Worm (Caenorhabditis elegans): ENCODE results near the gene spe-36.

Gene spe-36

DNA sequence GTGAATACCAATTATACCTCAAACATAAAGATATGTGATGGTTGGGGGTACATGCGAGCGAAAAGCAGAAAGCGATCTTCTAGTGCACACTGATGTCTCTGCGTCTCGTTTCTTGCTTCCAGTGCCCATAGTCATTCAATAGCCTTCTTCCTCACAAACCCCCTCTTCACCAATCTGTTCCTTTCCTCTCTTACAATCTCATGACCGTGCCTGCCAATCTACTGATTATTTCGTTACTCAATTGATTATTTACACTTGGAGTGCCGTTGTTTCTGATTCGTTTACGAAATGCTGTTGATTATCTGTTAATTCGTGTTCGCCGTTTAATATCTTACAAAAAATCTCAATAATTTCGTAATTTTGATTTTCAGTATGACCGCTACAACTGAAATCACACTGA is 7.2 kb downstream of the spe-36 start (continued):
- TF ChIP-seq mcd-1 (GFP tag; IDR thresholded peaks at IDR 0.05) (no peak), atf-7 (tag; optimal IDR thresholded peaks at IDR 0.05) (no peak)

DNA sequence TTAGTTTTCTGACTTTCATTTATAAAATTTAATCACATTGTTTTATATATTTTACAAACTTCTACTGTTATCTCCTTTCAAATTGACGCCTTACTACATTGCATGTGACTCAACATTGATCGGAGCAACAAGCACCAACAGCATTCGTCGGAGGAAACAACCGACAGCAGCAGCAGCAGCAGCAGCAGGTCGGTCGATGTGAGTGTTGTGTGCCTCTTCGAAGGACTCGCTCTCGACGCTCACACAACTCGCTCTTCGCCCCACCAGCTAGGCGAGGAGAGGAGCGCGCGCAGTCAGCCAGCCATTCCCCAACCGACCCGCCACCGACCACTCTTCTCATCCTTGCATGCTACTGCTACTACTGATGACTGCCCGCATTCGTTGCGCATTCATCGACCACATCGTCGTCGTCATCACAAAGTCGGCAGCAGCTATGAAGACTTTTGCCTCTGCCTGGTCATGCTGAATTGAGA is 8.1 kb downstream of the spe-36 start, which contains the start of gene F12F6.1:
Gene F12F6.1 (plus strand): TSS at position 51 of the 473 bp plus-strand sequence.
- TF ChIP-seq pha-4 (tag; optimal IDR thresholded peaks at IDR 0.05): no peak
- TF ChIP-seq nhr-179 (tag; optimal IDR thresholded peaks at IDR 0.05): no peak
- TF ChIP-seq Y79H2A.3 (GFP tag; conservative IDR thresholded peaks at IDR 0.05): no peak
- TF ChIP-seq ztf-3 (GFP tag; optimal IDR thresholded peaks at IDR 0.05): no peak
- no peak for TF ChIP-seq F57C9.4 (tag; optimal IDR thresholded peaks at IDR 0.05)
- no peak for TF ChIP-seq F55B11.4 (tag; optimal IDR thresholded peaks at IDR 0.05; ENCODE audit: borderline replicate concordance, insufficient read depth)
- TF ChIP-seq tlf-1 (GFP tag; optimal IDR thresholded peaks at IDR 0.05): no peak
- TF ChIP-seq efl-1 (GFP tag; optimal IDR thresholded peaks at IDR 0.05): no peak
- no peak for TF ChIP-seq ama-1 (optimal IDR thresholded peaks at IDR 0.05)
- TF ChIP-seq ama-1 (GFP tag; optimal IDR thresholded peaks at IDR 0.05): no peak
- TF ChIP-seq let-607 (tag; optimal IDR thresholded peaks at IDR 0.05): no peak
- no peak for TF ChIP-seq D2030.7 (GFP tag; IDR thresholded peaks at IDR 0.05)
- no peak for TF ChIP-seq madf-10 (tag; optimal IDR thresholded peaks at IDR 0.05)
- TF ChIP-seq K11D2.4 (GFP tag; IDR thresholded peaks at IDR 0.05): no peak
- no peak for TF ChIP-seq ZK185.1 (tag; optimal IDR thresholded peaks at IDR 0.05; ENCODE audit: poor library complexity, severe bottlenecking)
- TF ChIP-seq B0019.2 (GFP tag; conservative IDR thresholded peaks at IDR 0.05): 0 out of 2 replicates have a peak, but pooled peaks have one; percentile 9
- TF ChIP-seq hrde-1 (tag; optimal IDR thresholded peaks at IDR 0.05; ENCODE audit: borderline replicate concordance): no peak
- no peak for TF ChIP-seq attf-5 (GFP tag; optimal IDR thresholded peaks at IDR 0.05)
- peak; percentile 85 for TF ChIP-seq egrh-3 (GFP tag; IDR thresholded peaks at IDR 0.05)
- no peak for TF ChIP-seq Y67H2A.10 (GFP tag; conservative IDR thresholded peaks at IDR 0.05)
- TF ChIP-seq nhr-27 (tag; optimal IDR thresholded peaks at IDR 0.05): no peak
- TF ChIP-seq mes-4 (tag; optimal IDR thresholded peaks at IDR 0.05): no peak
- TF ChIP-seq fkh-3 (tag; optimal IDR thresholded peaks at IDR 0.05): no peak
- no peak for TF ChIP-seq tbx-9 (tag; optimal IDR thresholded peaks at IDR 0.05; ENCODE audit: borderline replicate concordance)
- no peak for TF ChIP-seq dpl-1 (GFP tag; optimal IDR thresholded peaks at IDR 0.05)
- TF ChIP-seq lag-1 (GFP tag; IDR thresholded peaks at IDR 0.05): no peak
- TF ChIP-seq ceh-58 (GFP tag; IDR thresholded peaks at IDR 0.05): no peak
- no peak for TF ChIP-seq xnd-1 (tag; optimal IDR thresholded peaks at IDR 0.05)
- no peak for TF ChIP-seq madf-6 (GFP tag; IDR thresholded peaks at IDR 0.05)
- no peak for TF ChIP-seq ztf-26 (tag; optimal IDR thresholded peaks at IDR 0.05)
- TF ChIP-seq aptf-2 (GFP tag; conservative IDR thresholded peaks at IDR 0.05): no peak
- no peak for TF ChIP-seq snpc-3.4 (tag; optimal IDR thresholded peaks at IDR 0.05)
- TF ChIP-seq ztf-25 (GFP tag; IDR thresholded peaks at IDR 0.05): no peak
- no peak for TF ChIP-seq atf-7 (tag; optimal IDR thresholded peaks at IDR 0.05)
- TF ChIP-seq tbp1 (GFP tag; optimal IDR thresholded peaks at IDR 0.05): no peak
- no peak for TF ChIP-seq ztf-6 (GFP tag; IDR thresholded peaks at IDR 0.05)
- TF ChIP-seq F37B4.10 (GFP tag; IDR thresholded peaks at IDR 0.05): 0 out of 2 replicates have a peak, but pooled peaks have one; percentile 16
- no peak for TF ChIP-seq snpc-1.3 (tag; optimal IDR thresholded peaks at IDR 0.05; ENCODE audit: insufficient read depth)
- no peak for TF ChIP-seq chd-7 (tag; optimal IDR thresholded peaks at IDR 0.05)
- 0 out of 2 replicates have a peak, but pooled peaks have one; percentile 18 for TF ChIP-seq nfya-2 (GFP tag; IDR thresholded peaks at IDR 0.05)
- TF ChIP-seq aptf-3 (GFP tag; IDR thresholded peaks at IDR 0.05): no peak
- no peak for TF ChIP-seq Y53G8AR.9 (GFP tag; conservative IDR thresholded peaks at IDR 0.05)
- 0 out of 2 replicates have a peak, but pooled peaks have one; percentile 23 for TF ChIP-seq attf-6 (GFP tag; IDR thresholded peaks at IDR 0.05)
- TF ChIP-seq F57A8.1 (GFP tag; optimal IDR thresholded peaks at IDR 0.05): no peak
- no peak for TF ChIP-seq nhr-120 (GFP tag; IDR thresholded peaks at IDR 0.05)
- TF ChIP-seq lsy-27 (tag; optimal IDR thresholded peaks at IDR 0.05; ENCODE audit: borderline replicate concordance, insufficient read depth): no peak

Measured in whole organism, young adult.